Worm (Caenorhabditis elegans) whole organism, mixed stage, embryonic: ENCODE measurements around the gene lin-56.

Source experiments
- M03D4.4 ChIP-seq: sonication (generic microtip); optimal IDR thresholded peaks from 2 replicates; lab custom pipeline; 2017; ENCODE audit warnings: mild to moderate bottlenecking, missing genetic modification characterization, missing compliant biosample characterization
- bed-3 ChIP-seq: fragments of 200-800 bp; sonication (Bioruptor generic); optimal IDR thresholded peaks from 3 replicates; lab custom pipeline; 2018; ENCODE audit warnings: mild to moderate bottlenecking, missing genetic modification characterization, moderate library complexity, missing compliant biosample characterization
- blmp-1 ChIP-seq: fragments of 150-350 bp; optimal IDR thresholded peaks from 2 replicates; lab custom pipeline; 2014; ENCODE audit warnings: missing biosample characterization, missing genetic modification characterization
- ceh-39 ChIP-seq: fragments of 150-350 bp; optimal IDR thresholded peaks from 2 replicates; lab custom pipeline; 2014; ENCODE audit warnings: missing biosample characterization, missing genetic modification characterization
- ceh-43 ChIP-seq: fragments of 200-800 bp; sonication (Bioruptor generic); optimal IDR thresholded peaks from 2 replicates; lab custom pipeline; 2018; ENCODE audit warnings: mild to moderate bottlenecking, missing genetic modification characterization, moderate library complexity, missing compliant biosample characterization
- ceh-83 ChIP-seq: fragments of 200-800 bp; sonication (Bioruptor generic); optimal IDR thresholded peaks from 2 replicates; lab custom pipeline; 2018; ENCODE audit warnings: mild to moderate bottlenecking, missing genetic modification characterization, missing compliant biosample characterization
- ces-1 ChIP-seq: fragments of 150-350 bp; optimal IDR thresholded peaks from 2 replicates; lab custom pipeline; 2014; ENCODE audit warnings: missing biosample characterization, missing genetic modification reagents, missing genetic modification characterization
- drap-1 ChIP-seq: fragments of 200-800 bp; sonication (Bioruptor generic); optimal IDR thresholded peaks from 3 replicates; lab custom pipeline; 2018; ENCODE audit warnings: mild to moderate bottlenecking, missing genetic modification characterization, missing compliant biosample characterization
- elt-1 ChIP-seq: sonication (generic microtip); optimal IDR thresholded peaks from 2 replicates; lab custom pipeline; 2017; ENCODE audit warnings: missing genetic modification characterization, mild to moderate bottlenecking, missing compliant biosample characterization, antibody characterized with exemption, moderate library complexity, borderline replicate concordance; ENCODE audit not compliant: insufficient read depth
- elt-3 ChIP-seq: fragments of 150-350 bp; optimal IDR thresholded peaks from 2 replicates; lab custom pipeline; 2014; ENCODE audit warnings: missing biosample characterization, missing genetic modification characterization
- flh-1 ChIP-seq: fragments of 200-800 bp; sonication (Bioruptor generic); optimal IDR thresholded peaks from 2 replicates; lab custom pipeline; 2018; ENCODE audit warnings: mild to moderate bottlenecking, missing genetic modification characterization, moderate library complexity, missing compliant biosample characterization
- ham-2 ChIP-seq: fragments of 200-800 bp; sonication (Bioruptor generic); optimal IDR thresholded peaks from 2 replicates; lab custom pipeline; 2018; ENCODE audit warnings: mild to moderate bottlenecking, missing genetic modification characterization, missing compliant biosample characterization
- hlh-1 ChIP-seq: fragments of 150-350 bp; optimal IDR thresholded peaks from 2 replicates; lab custom pipeline; 2014; ENCODE audit warnings: missing biosample characterization, missing genetic modification reagents, missing genetic modification characterization
- lin-13 ChIP-seq: fragments of 150-350 bp; optimal IDR thresholded peaks from 2 replicates; lab custom pipeline; 2014; ENCODE audit warnings: missing biosample characterization, missing genetic modification characterization
- lin-32 ChIP-seq: fragments of 200-800 bp; sonication (Bioruptor generic); optimal IDR thresholded peaks from 2 replicates; lab custom pipeline; 2018; ENCODE audit warnings: mild to moderate bottlenecking, missing genetic modification characterization, missing compliant biosample characterization
- lsy-2 ChIP-seq: fragments of 150-350 bp; optimal IDR thresholded peaks from 2 replicates; lab custom pipeline; 2014; ENCODE audit warnings: missing biosample characterization, missing genetic modification characterization
- mab-5 ChIP-seq: fragments of 150-350 bp; optimal IDR thresholded peaks from 2 replicates; lab custom pipeline; 2014; ENCODE audit warnings: missing biosample characterization, missing genetic modification characterization
- mep-1 ChIP-seq: fragments of 150-350 bp; optimal IDR thresholded peaks from 2 replicates; lab custom pipeline; 2017; ENCODE audit warnings: missing biosample characterization, missing genetic modification reagents, missing genetic modification characterization, inconsistent platforms
- mls-2 ChIP-seq: sonication (generic microtip); optimal IDR thresholded peaks from 2 replicates; lab custom pipeline; 2016; ENCODE audit warnings: mild to moderate bottlenecking, missing genetic modification characterization, moderate library complexity, missing compliant biosample characterization
- nhr-12 ChIP-seq: fragments of 150-350 bp; optimal IDR thresholded peaks from 2 replicates; lab custom pipeline; 2014; ENCODE audit warnings: missing biosample characterization, missing genetic modification characterization
- nhr-2 ChIP-seq: fragments of 150-350 bp; optimal IDR thresholded peaks from 2 replicates; lab custom pipeline; 2014; ENCODE audit warnings: missing biosample characterization, missing genetic modification characterization
- nhr-237 ChIP-seq: fragments of 150-350 bp; optimal IDR thresholded peaks from 2 replicates; lab custom pipeline; 2014; ENCODE audit warnings: missing biosample characterization, missing genetic modification characterization
- nhr-28 ChIP-seq: fragments of 150-350 bp; optimal IDR thresholded peaks from 2 replicates; lab custom pipeline; 2014; ENCODE audit warnings: missing biosample characterization, missing genetic modification characterization
- nhr-76 ChIP-seq: sonication (generic microtip); optimal IDR thresholded peaks from 2 replicates; lab custom pipeline; 2017; ENCODE audit warnings: missing biosample characterization, missing genetic modification characterization
- sem-2 ChIP-seq: fragments of 200-800 bp; sonication (Bioruptor generic); optimal IDR thresholded peaks from 2 replicates; lab custom pipeline; 2018; ENCODE audit warnings: mild to moderate bottlenecking, missing genetic modification characterization, missing compliant biosample characterization
- snpc-4 ChIP-seq: fragments of 150-350 bp; optimal IDR thresholded peaks from 2 replicates; lab custom pipeline; 2014; ENCODE audit warnings: missing biosample characterization, missing genetic modification characterization
- sptf-1 ChIP-seq: sonication (generic microtip); optimal IDR thresholded peaks from 2 replicates; lab custom pipeline; 2017; ENCODE audit warnings: mild to moderate bottlenecking, missing genetic modification characterization, moderate library complexity, missing compliant biosample characterization
- tbx-8 ChIP-seq: fragments of 200-800 bp; sonication (Bioruptor generic); optimal IDR thresholded peaks from 2 replicates; lab custom pipeline; 2018; ENCODE audit warnings: mild to moderate bottlenecking, missing genetic modification characterization, moderate library complexity, missing compliant biosample characterization
- unc-120 ChIP-seq: sonication (generic microtip); optimal IDR thresholded peaks from 2 replicates; lab custom pipeline; 2017; ENCODE audit warnings: missing genetic modification characterization, missing compliant biosample characterization; ENCODE audit not compliant: poor library complexity, severe bottlenecking
- unc-39 ChIP-seq: fragments of 150-350 bp; optimal IDR thresholded peaks from 2 replicates; lab custom pipeline; 2014; ENCODE audit warnings: missing biosample characterization, missing genetic modification characterization
- unc-62 ChIP-seq: fragments of 150-350 bp; optimal IDR thresholded peaks from 2 replicates; lab custom pipeline; 2014; ENCODE audit warnings: missing biosample characterization, missing genetic modification reagents, missing genetic modification characterization
- zip-8 ChIP-seq: fragments of 150-350 bp; optimal IDR thresholded peaks from 2 replicates; lab custom pipeline; 2014; ENCODE audit warnings: missing biosample characterization, missing genetic modification characterization
- ztf-11 ChIP-seq: fragments of 150-350 bp; optimal IDR thresholded peaks from 2 replicates; lab custom pipeline; 2014; ENCODE audit warnings: missing biosample characterization, missing genetic modification characterization

The lin-56 gene

DNA sequence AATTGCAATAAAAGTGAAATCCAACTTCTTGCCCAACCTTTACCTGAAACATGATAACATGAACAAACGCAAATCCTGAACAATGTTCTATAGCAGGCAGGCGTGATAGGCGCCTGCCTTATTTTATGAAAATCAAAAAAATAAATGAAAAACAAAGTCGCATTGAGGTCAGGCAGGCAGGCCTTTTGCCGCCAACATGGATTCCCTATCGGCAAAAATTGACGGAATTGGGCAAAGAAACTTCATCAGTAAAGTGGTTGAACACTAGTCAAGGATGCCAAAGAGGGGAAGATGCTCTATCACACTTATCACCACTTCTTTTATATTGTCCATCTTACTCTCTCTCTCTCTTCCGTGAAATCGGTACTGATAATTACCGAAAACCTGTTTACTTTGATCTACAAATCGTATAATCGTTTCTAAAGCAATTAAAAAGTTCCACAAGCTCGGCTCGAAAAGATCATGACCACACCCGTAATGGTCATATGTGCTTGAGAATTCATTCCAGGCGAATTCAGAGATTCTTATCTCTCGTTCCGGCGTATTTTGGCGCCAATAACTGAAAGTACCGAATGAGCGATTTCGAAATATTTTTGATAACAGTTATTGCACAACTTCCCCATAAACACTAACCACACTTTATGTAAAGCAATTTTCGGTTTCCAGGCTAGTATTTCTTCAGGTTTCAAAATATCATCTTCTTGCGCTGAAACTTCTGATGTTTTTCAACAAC, 32.2 kb downstream of the lin-56 start, which contains the start of the genes clec-60 and ZK666.11:
Gene clec-60, minus strand, starts transcription at position 51 of the 733 bp plus-strand sequence.
Gene ZK666.11, plus strand, starts transcription at position 699 of the 733 bp plus-strand sequence.
- TF ChIP-seq nhr-12 (tag; lab: Kevin White, UChicago) (no peak), elt-1 (no peak), unc-39 (no peak), ceh-83 (GFP tag; lab: Kevin White, UChicago) (no peak), zip-8 (no peak), sptf-1 (tag; lab: Kevin White, UChicago) (no peak), ztf-11 (tag; lab: Kevin White, UChicago) (no peak), lin-32 (GFP tag; lab: Kevin White, UChicago) (no peak), lsy-2 (tag; lab: Kevin White, UChicago) (no peak), mab-5 (tag; lab: Kevin White, UChicago) (no peak), nhr-237 (no peak)

DNA sequence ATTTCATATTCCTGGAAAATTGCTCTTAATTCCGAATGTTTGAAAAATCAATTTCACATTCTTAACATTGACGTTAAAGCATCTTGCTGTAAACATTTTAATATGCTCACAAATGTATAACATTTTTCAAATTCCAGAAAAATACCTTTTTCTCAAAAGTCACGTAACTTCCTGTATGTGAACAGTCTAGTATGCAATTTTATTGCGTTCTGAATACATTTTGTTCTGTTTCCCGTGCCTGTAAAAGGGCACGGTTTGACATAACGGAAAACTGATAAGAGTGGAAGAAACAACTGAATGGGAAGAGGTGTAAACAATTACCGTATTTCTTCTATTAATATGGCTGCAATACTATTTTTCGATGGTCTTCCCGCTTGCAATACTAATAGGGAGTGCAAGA, 33.1 kb downstream of the lin-56 start:
- TF ChIP-seq elt-3 (no peak), snpc-4 (no peak), nhr-12 (tag; lab: Kevin White, UChicago) (no peak), lin-32 (GFP tag; lab: Kevin White, UChicago) (no peak), hlh-1 (tag; lab: Kevin White, UChicago) (no peak), nhr-76 (tag; lab: Kevin White, UChicago) (no peak), unc-120 (no peak), tbx-8 (GFP tag; lab: Kevin White, UChicago) (no peak), drap-1 (GFP tag; lab: Kevin White, UChicago) (no peak), zip-8 (no peak), ceh-83 (GFP tag; lab: Kevin White, UChicago) (no peak), mls-2 (tag; lab: Kevin White, UChicago) (no peak), mep-1 (tag; lab: Kevin White, UChicago) (no peak)

DNA sequence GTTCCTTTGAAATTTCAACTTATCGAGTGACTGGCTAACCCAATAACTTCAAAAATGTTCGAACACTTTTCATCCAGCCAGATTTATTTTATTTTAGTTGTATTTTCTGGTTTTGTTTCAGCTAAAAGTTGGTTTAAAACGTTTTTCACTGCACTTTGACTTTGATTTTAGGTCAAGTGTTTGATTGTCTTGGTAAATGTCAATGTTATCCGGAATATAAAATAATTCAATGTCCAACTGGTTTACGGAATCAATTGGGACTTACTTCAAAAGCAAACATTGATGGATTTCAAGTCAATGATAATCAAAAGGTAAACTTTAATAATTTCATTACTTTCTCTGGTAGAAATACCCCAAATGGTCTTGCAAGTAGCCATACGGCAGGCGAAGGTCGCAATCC, 34.1 kb downstream of the lin-56 start:
- TF ChIP-seq M03D4.4 (tag; lab: Kevin White, UChicago) (no peak), mab-5 (tag; lab: Kevin White, UChicago) (no peak), nhr-12 (tag; lab: Kevin White, UChicago) (no peak), unc-39 (no peak), ham-2 (GFP tag; lab: Kevin White, UChicago) (no peak), nhr-237 (no peak), mls-2 (tag; lab: Kevin White, UChicago) (no peak), nhr-2 (no peak), lsy-2 (tag; lab: Kevin White, UChicago) (no peak), zip-8 (no peak), blmp-1 (tag; lab: Kevin White, UChicago) (no peak), ces-1 (GFP tag; lab: Kevin White, UChicago) (no peak), flh-1 (GFP tag; lab: Kevin White, UChicago) (no peak), ceh-83 (GFP tag; lab: Kevin White, UChicago) (no peak), ceh-39 (tag; lab: Kevin White, UChicago) (no peak), elt-1 (no peak), nhr-28 (no peak)
- TF ChIP-seq, all 35 proteins: peak for 0

DNA sequence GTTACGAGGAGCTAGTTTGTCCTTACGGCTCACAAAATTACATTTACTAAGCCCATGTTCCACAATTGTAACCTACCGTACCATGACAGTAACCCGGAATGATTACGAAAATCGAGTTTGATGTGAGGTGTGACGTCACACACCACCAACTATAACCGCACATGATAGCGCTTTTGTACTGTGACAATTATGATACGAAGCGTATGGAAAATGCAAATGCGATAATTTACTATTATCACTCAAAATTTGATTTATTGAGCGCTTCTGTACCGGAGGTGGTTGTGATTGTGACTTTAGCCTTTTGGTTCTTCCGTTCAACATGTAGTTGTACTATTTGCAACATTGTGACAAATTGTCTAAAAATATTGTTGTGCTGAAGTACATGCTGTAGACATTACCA, 35.8 kb downstream of the lin-56 start:
- TF ChIP-seq unc-120 (no peak), mep-1 (tag; lab: Kevin White, UChicago) (no peak), unc-62 (no peak), ceh-43 (GFP tag; lab: Kevin White, UChicago) (no peak), ceh-39 (tag; lab: Kevin White, UChicago) (no peak), bed-3 (GFP tag; lab: Kevin White, UChicago) (no peak), ceh-83 (GFP tag; lab: Kevin White, UChicago) (no peak), ham-2 (GFP tag; lab: Kevin White, UChicago) (no peak), lsy-2 (tag; lab: Kevin White, UChicago) (no peak), lin-13 (tag; lab: Kevin White, UChicago) (no peak), hlh-1 (tag; lab: Kevin White, UChicago) (no peak), sem-2 (GFP tag; lab: Kevin White, UChicago) (no peak), nhr-28 (no peak), M03D4.4 (tag; lab: Kevin White, UChicago) (no peak), unc-39 (no peak), ces-1 (GFP tag; lab: Kevin White, UChicago) (no peak), zip-8 (no peak)
- TF ChIP-seq, all 35 proteins: peak for 0
